Worm (Caenorhabditis elegans) whole organism, young adult: Measurements from ENCODE around the gene lin-12.

Source experiments
- ama-1 ChIP-seq, 3 experiments: fragments of 150-350 bp in 1 of 3; sonication (generic microtip) in 2 of 3; optimal IDR thresholded peaks; 2 replicates each; lab custom pipeline; 2014 to 2018; ENCODE audit warnings: missing biosample characterization in 2 of 3, missing genetic modification characterization in 2 of 3, missing genetic modification reagents in 2 of 3
- aptf-2 ChIP-seq: fragments of 200-800 bp; sonication (Bioruptor generic); conservative IDR thresholded peaks from 2 replicates; pipeline ENCODE4 v1.3.6; 2022; ENCODE audit warnings: missing genetic modification reagents, missing genetic modification characterization, missing compliant biosample characterization
- attf-5 ChIP-seq: fragments of 200-800 bp; sonication (Bioruptor generic); optimal IDR thresholded peaks from 2 replicates; lab custom pipeline; 2018; ENCODE audit warnings: mild to moderate bottlenecking, missing genetic modification characterization, missing compliant biosample characterization
- attf-6 ChIP-seq: fragments of 200-800 bp; sonication (Bioruptor generic); IDR thresholded peaks from 2 replicates; pipeline ENCODE4 v1.3.6; 2022; ENCODE audit warnings: missing genetic modification reagents, missing genetic modification characterization, missing compliant biosample characterization
- ceh-58 ChIP-seq: fragments of 200-800 bp; sonication (Bioruptor generic); IDR thresholded peaks from 2 replicates; pipeline ENCODE4 v1.3.6; 2022; ENCODE audit warnings: missing genetic modification characterization, missing compliant biosample characterization
- die-1 ChIP-seq: sonication (generic microtip); optimal IDR thresholded peaks from 2 replicates; lab custom pipeline; 2016; ENCODE audit warnings: missing genotype, mild to moderate bottlenecking, missing genetic modification characterization, missing compliant biosample characterization
- gei-17 ChIP-seq: fragments of 200-800 bp; sonication (Bioruptor generic); optimal IDR thresholded peaks from 2 replicates; lab custom pipeline; 2018; ENCODE audit warnings: mild to moderate bottlenecking, missing genetic modification characterization, missing compliant biosample characterization
- hmg-1.2 ChIP-seq: fragments of 200-800 bp; sonication (Bioruptor generic); IDR thresholded peaks from 2 replicates; pipeline ENCODE4 v1.3.6; 2022; ENCODE audit warnings: missing genetic modification reagents, missing genetic modification characterization, missing compliant biosample characterization
- nhr-90 ChIP-seq: sonication (generic microtip); optimal IDR thresholded peaks from 2 replicates; lab custom pipeline; 2016; ENCODE audit warnings: missing genotype, mild to moderate bottlenecking, missing genetic modification characterization, missing compliant biosample characterization
- pha-4 ChIP-seq: fragments of 150-350 bp; sonication (generic microtip); optimal IDR thresholded peaks from 2 replicates; lab custom pipeline; 2014; ENCODE audit warnings: missing biosample characterization, missing genetic modification reagents, missing genetic modification characterization
- repo-1 ChIP-seq: sonication (generic microtip); optimal IDR thresholded peaks from 2 replicates; lab custom pipeline; 2017; ENCODE audit warnings: mild to moderate bottlenecking, missing genetic modification characterization, missing compliant biosample characterization
- sea-2 ChIP-seq: fragments of 200-800 bp; sonication (Bioruptor generic); IDR thresholded peaks from 2 replicates; pipeline ENCODE4 v1.3.6; 2022; ENCODE audit warnings: missing genetic modification characterization, missing compliant biosample characterization
- unc-130 ChIP-seq: sonication (generic microtip); optimal IDR thresholded peaks from 2 replicates; lab custom pipeline; 2016; ENCODE audit warnings: missing genetic modification reagents, missing genetic modification characterization, missing compliant biosample characterization

DNA sequence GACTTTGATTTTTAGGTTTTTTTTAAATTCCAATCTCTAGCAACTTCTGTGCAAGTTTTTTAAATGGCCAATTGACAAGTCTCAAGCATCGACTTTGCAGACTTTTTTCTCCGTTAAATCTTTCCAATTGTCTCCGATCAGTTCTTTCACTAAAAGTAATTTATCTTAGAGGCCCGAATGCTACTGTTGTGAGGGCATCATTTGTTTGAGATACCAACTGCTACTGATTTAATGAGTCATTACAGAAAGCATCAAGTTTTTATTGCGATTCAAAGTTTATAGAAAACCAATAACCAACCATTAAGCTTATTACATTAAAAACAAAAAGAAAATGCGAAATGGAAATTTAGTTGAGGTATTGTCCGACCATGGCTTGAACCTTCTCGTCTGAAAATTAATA is 8.9 kb upstream of the lin-12 start:
- TF ChIP-seq repo-1 (tag; lab: Kevin White, UChicago): no peak
- no peak for TF ChIP-seq nhr-90
- no peak for TF ChIP-seq sea-2 (GFP tag; lab: Robert Waterston, UW)
- TF ChIP-seq ceh-58 (GFP tag; lab: Robert Waterston, UW): no peak
- TF ChIP-seq aptf-2 (GFP tag; lab: Robert Waterston, UW): no peak
- TF ChIP-seq die-1 (tag; lab: Kevin White, UChicago): no peak
- TF ChIP-seq attf-5 (GFP tag; lab: Kevin White, UChicago): no peak
- TF ChIP-seq unc-130 (GFP tag; lab: Kevin White, UChicago): no peak
- no peak for TF ChIP-seq gei-17
- no peak for TF ChIP-seq hmg-1.2
- no peak for TF ChIP-seq attf-6 (GFP tag; lab: Robert Waterston, UW)
- no peak for TF ChIP-seq ama-1 (optimal IDR thresholded peaks at IDR 0.05; lab: Kevin White, UChicago)
- no peak for TF ChIP-seq ama-1 (GFP tag; optimal IDR thresholded peaks at IDR 0.05; lab: Kevin White, UChicago)
- no peak for TF ChIP-seq pha-4
